Worm (Caenorhabditis elegans) whole organism, midembryonic: ENCODE data around the gene F09E5.14.

Source experiments
- cog-1 ChIP-seq: sonication (generic microtip); optimal IDR thresholded peaks from 2 replicates; lab custom pipeline; 2016; ENCODE audit warnings: missing genetic modification characterization, missing compliant biosample characterization
- klf-2 ChIP-seq: fragments of 200-800 bp; sonication (Bioruptor generic); conservative IDR thresholded peaks from 2 replicates; pipeline ENCODE4 v1.3.6; 2022; ENCODE audit warnings: missing genetic modification reagents, missing genetic modification characterization, missing compliant biosample characterization
- med-1 ChIP-seq: sonication (generic microtip); optimal IDR thresholded peaks from 2 replicates; lab custom pipeline; 2017; ENCODE audit warnings: missing genetic modification characterization, mild to moderate bottlenecking, missing compliant biosample characterization, antibody characterized with exemption, missing genetic modification reagents; ENCODE audit not compliant: insufficient read depth

ce11 chrII:5355384-5355783 lies 10.7 kb upstream of the F09E5.14 start, which contains the start of gene srg-69:
- TF ChIP-seq klf-2 (GFP tag; lab: Robert Waterston, UW) (no peak), cog-1 (no peak), med-1 (GFP tag; lab: Kevin White, UChicago) (no peak)
